Fruit fly (Drosophila melanogaster): Measurements from ENCODE around the gene Aduk.

- TF ChIP-seq CG8478 (optimal IDR thresholded peaks at IDR 0.05) (no peak), CTCF (optimal IDR thresholded peaks at IDR 0.05) (no peak)
Observed at dm6 chr3R:9355195-9355594, 20.7 kb upstream of the Aduk start, which contains the start of gene CG43675.

All from S2 (cell line).